Fruit fly (Drosophila melanogaster): Measurements from ENCODE around the gene Herc4.

Gene Herc4

dm6 chr3L:1279685-1280084, 33.8 kb upstream of the Herc4 start:
- TF ChIP-seq Met (GFP tag; optimal IDR thresholded peaks at IDR 0.05) (peak; percentile 1), Ets21C (GFP tag; optimal IDR thresholded peaks at IDR 0.05) (no peak), net (GFP tag; optimal IDR thresholded peaks at IDR 0.05) (peak; percentile 21), CG4318 (GFP tag; optimal IDR thresholded peaks at IDR 0.05) (no peak), spab (GFP tag; optimal IDR thresholded peaks at IDR 0.05) (no peak), CG11902 (GFP tag; optimal IDR thresholded peaks at IDR 0.05) (no peak), vri (GFP tag; optimal IDR thresholded peaks at IDR 0.05) (no peak), CG8632 (GFP tag; optimal IDR thresholded peaks at IDR 0.05) (peak; percentile 6), salr (GFP tag; optimal IDR thresholded peaks at IDR 0.05) (peak; percentile 15 to 22), CG34406 (GFP tag; optimal IDR thresholded peaks at IDR 0.05) (peak; percentile 17), CG31627 (GFP tag; optimal IDR thresholded peaks at IDR 0.05) (peak; percentile 4), Hr39 (GFP tag; optimal IDR thresholded peaks at IDR 0.05) (peak; percentile 27), Ets96B (tag; optimal IDR thresholded peaks at IDR 0.05) (no peak), Hr4 (GFP tag; optimal IDR thresholded peaks at IDR 0.05) (peak; percentile 52), CG10631 (GFP tag; optimal IDR thresholded peaks at IDR 0.05) (peak; percentile 21), CG8119 (GFP tag; IDR thresholded peaks at IDR 0.05) (peak; percentile 61), Sox102F (GFP tag; optimal IDR thresholded peaks at IDR 0.05) (peak; percentile 7), Hr38 (GFP tag; optimal IDR thresholded peaks at IDR 0.05) (no peak), CG1621 (tag; optimal IDR thresholded peaks at IDR 0.05) (peak; percentile 8), Sox14 (GFP tag; optimal IDR thresholded peaks at IDR 0.05) (peak; percentile 45), CG6808 (GFP tag; optimal IDR thresholded peaks at IDR 0.05) (no peak), CG6854 (GFP tag; optimal IDR thresholded peaks at IDR 0.05) (no peak), pdm3 (GFP tag; optimal IDR thresholded peaks at IDR 0.05) (peak; percentile 62), CG15336 (GFP tag; IDR thresholded peaks at IDR 0.05) (peak; percentile 62), OdsH (GFP tag; optimal IDR thresholded peaks at IDR 0.05) (peak; percentile 47), CG11294 (GFP tag; IDR thresholded peaks at IDR 0.05) (no peak), Blimp-1 (GFP tag; optimal IDR thresholded peaks at IDR 0.05) (no peak), CG6163 (GFP tag; IDR thresholded peaks at IDR 0.05) (peak; percentile 58; the same call in 2 of the 3 replicates), Smox (GFP tag; optimal IDR thresholded peaks at IDR 0.05) (peak; percentile 4), CG3032 (tag; optimal IDR thresholded peaks at IDR 0.05) (no peak), CG32006 (GFP tag; optimal IDR thresholded peaks at IDR 0.05) (peak; percentile 62), fd59A (GFP tag; optimal IDR thresholded peaks at IDR 0.05) (peak; percentile 27), CG16779 (tag; optimal IDR thresholded peaks at IDR 0.05) (no peak), CG10669 (GFP tag; optimal IDR thresholded peaks at IDR 0.05) (no peak), eg (GFP tag; IDR thresholded peaks at IDR 0.05) (peak; percentile 55; the same call in 2 of the 3 replicates), ss (GFP tag; optimal IDR thresholded peaks at IDR 0.05) (peak; percentile 3 to 15), acj6 (GFP tag; optimal IDR thresholded peaks at IDR 0.05) (peak; percentile 56), cyc (GFP tag; optimal IDR thresholded peaks at IDR 0.05) (no peak), Lpt (GFP tag; optimal IDR thresholded peaks at IDR 0.05) (peak; percentile 16), fkh (GFP tag; optimal IDR thresholded peaks at IDR 0.05) (no peak)

- TF ChIP-seq cyc (GFP tag; optimal IDR thresholded peaks at IDR 0.05) (no peak), pdm3 (GFP tag; optimal IDR thresholded peaks at IDR 0.05) (no peak), Gug (GFP tag; IDR thresholded peaks at IDR 0.05) (no peak), eg (GFP tag; IDR thresholded peaks at IDR 0.05) (no peak), CG6163 (GFP tag; IDR thresholded peaks at IDR 0.05) (no peak), Hr4 (GFP tag; optimal IDR thresholded peaks at IDR 0.05) (no peak), Ets21C (GFP tag; optimal IDR thresholded peaks at IDR 0.05) (no peak)
Observed at dm6 chr3L:1280890-1281622, 32.4 kb upstream of the Herc4 start.
